Fruit fly (Drosophila melanogaster) whole organism, prepupa: ENCODE data around the gene papi.

Source experiments
- Blimp-1 ChIP-seq: fragments of 200-800 bp; sonication (Bioruptor generic); optimal IDR thresholded peaks from 3 replicates; lab custom pipeline; 2017; ENCODE audit warnings: missing biosample characterization, missing genetic modification characterization, mild to moderate bottlenecking, moderate library complexity, missing genetic modification reagents
- CG11294 ChIP-seq: fragments of 200-800 bp; sonication (Bioruptor generic); IDR thresholded peaks from 2 replicates; pipeline ENCODE4 v1.3.6; 2022; ENCODE audit warnings: missing biosample characterization, missing genetic modification characterization
- CG32006 ChIP-seq: fragments of 200-800 bp; sonication (Bioruptor generic); optimal IDR thresholded peaks from 3 replicates; lab custom pipeline; 2017; ENCODE audit warnings: missing biosample characterization, mild to moderate bottlenecking, missing genetic modification characterization
- CG34406 ChIP-seq: fragments of 200-800 bp; sonication (Bioruptor generic); optimal IDR thresholded peaks from 3 replicates; lab custom pipeline; 2016; ENCODE audit warnings: missing biosample characterization, missing genetic modification characterization
- CG6792 ChIP-seq: fragments of 200-800 bp; sonication (Bioruptor generic); optimal IDR thresholded peaks from 3 replicates; lab custom pipeline; 2016; ENCODE audit warnings: missing biosample characterization, missing genetic modification characterization
- CG8632 ChIP-seq: fragments of 200-800 bp; sonication (Bioruptor generic); optimal IDR thresholded peaks from 3 replicates; lab custom pipeline; 2016; ENCODE audit warnings: missing biosample characterization, missing genetic modification characterization
- Hr39 ChIP-seq: fragments of 200-800 bp; sonication (Bioruptor generic); optimal IDR thresholded peaks from 2 replicates; lab custom pipeline; 2016; ENCODE audit warnings: missing biosample characterization, missing genetic modification characterization
- OdsH ChIP-seq: fragments of 200-800 bp; sonication (Bioruptor generic); optimal IDR thresholded peaks from 3 replicates; lab custom pipeline; 2016; ENCODE audit warnings: missing biosample characterization, missing genetic modification characterization
- fd85E ChIP-seq: fragments of 200-800 bp; sonication (Bioruptor generic); optimal IDR thresholded peaks from 3 replicates; lab custom pipeline; 2016; ENCODE audit warnings: missing biosample characterization, missing genetic modification characterization

DNA sequence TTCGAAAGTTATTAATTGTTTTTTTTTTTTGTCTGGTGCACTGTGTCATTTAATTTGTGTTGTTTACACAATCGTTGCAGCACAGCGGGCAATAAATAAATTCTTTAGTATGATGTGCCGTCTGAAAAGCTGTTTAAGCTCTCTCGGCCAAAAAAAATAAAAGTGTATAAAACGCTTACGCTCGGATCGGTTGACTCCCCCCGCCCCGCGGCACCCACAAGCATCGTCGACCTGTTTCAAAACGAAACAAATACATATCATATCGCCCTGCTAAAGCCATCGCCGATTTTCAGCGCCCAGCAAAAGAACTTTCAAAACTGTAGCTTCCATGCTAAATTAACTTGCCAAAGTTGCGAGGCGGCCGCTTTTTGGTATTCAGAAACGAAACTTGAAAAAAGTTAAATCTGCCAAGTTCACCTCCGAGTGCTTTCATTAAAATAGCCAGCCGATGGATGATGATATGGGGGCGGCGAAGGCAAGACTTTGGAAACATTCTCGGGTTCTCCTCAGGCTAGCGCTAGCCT, 26.2 kb upstream of the papi start:
- peak; percentile 10 for TF ChIP-seq Blimp-1
- TF ChIP-seq fd85E (GFP tag; lab: Kevin White, UChicago), result no peak
- no peak for TF ChIP-seq Hr39
- TF ChIP-seq CG6792 (GFP tag; lab: Kevin White, UChicago), result no peak
- no peak for TF ChIP-seq CG34406 (GFP tag; lab: Kevin White, UChicago)
- no peak for TF ChIP-seq CG11294 (GFP tag; lab: Robert Waterston, UW)
- TF ChIP-seq CG32006 (GFP tag; lab: Kevin White, UChicago), result no peak
- TF ChIP-seq OdsH (GFP tag; lab: Kevin White, UChicago), result no peak
- no peak for TF ChIP-seq CG8632 (GFP tag; lab: Kevin White, UChicago)
